Worm (Caenorhabditis elegans): Measurements from ENCODE around the gene tag-124.

DNA sequence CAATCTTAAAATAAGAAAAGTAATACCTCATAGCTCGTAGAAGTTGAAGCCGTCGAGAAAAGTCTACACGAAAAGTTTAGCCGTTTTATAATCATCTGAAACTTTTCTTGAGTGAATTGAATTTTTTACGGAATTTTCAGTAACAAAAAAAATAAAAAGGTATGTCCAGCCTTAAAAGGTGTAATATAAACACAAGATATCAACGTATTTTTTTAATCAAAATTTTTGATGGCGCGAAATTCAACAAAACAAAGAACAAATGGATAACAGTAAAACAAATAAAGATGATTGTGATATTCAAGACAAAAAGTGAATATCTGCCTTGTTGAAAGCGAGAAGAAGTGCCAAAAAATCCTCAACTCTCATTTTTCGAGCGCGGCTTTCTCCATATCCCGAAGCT, 1.4 kb upstream of the tag-124 start, which contains the start of gene eral-1:
- TF ChIP-seq unc-62 (GFP tag; optimal IDR thresholded peaks at IDR 0.05): no peak
- no peak for TF ChIP-seq nhr-12 (tag; optimal IDR thresholded peaks at IDR 0.05)
- TF ChIP-seq nhr-237 (tag; optimal IDR thresholded peaks at IDR 0.05): no peak
- TF ChIP-seq mep-1 (tag; optimal IDR thresholded peaks at IDR 0.05): no peak
- no peak for TF ChIP-seq nhr-76 (tag; optimal IDR thresholded peaks at IDR 0.05)
- TF ChIP-seq mab-5 (tag; optimal IDR thresholded peaks at IDR 0.05): no peak
- TF ChIP-seq M03D4.4 (tag; optimal IDR thresholded peaks at IDR 0.05): no peak
